Worm (Caenorhabditis elegans) whole organism, mixed stage, embryonic: Measurements from ENCODE around the gene pifk-1.

Source experiments
- M03D4.4 ChIP-seq: sonication (generic microtip); optimal IDR thresholded peaks from 2 replicates; lab custom pipeline; 2017; ENCODE audit warnings: mild to moderate bottlenecking, missing genetic modification characterization, missing compliant biosample characterization
- bed-3 ChIP-seq: fragments of 200-800 bp; sonication (Bioruptor generic); optimal IDR thresholded peaks from 3 replicates; lab custom pipeline; 2018; ENCODE audit warnings: mild to moderate bottlenecking, missing genetic modification characterization, moderate library complexity, missing compliant biosample characterization
- blmp-1 ChIP-seq: fragments of 150-350 bp; optimal IDR thresholded peaks from 2 replicates; lab custom pipeline; 2014; ENCODE audit warnings: missing biosample characterization, missing genetic modification characterization
- ceh-39 ChIP-seq: fragments of 150-350 bp; optimal IDR thresholded peaks from 2 replicates; lab custom pipeline; 2014; ENCODE audit warnings: missing biosample characterization, missing genetic modification characterization
- ceh-43 ChIP-seq: fragments of 200-800 bp; sonication (Bioruptor generic); optimal IDR thresholded peaks from 2 replicates; lab custom pipeline; 2018; ENCODE audit warnings: mild to moderate bottlenecking, missing genetic modification characterization, moderate library complexity, missing compliant biosample characterization
- ceh-83 ChIP-seq: fragments of 200-800 bp; sonication (Bioruptor generic); optimal IDR thresholded peaks from 2 replicates; lab custom pipeline; 2018; ENCODE audit warnings: mild to moderate bottlenecking, missing genetic modification characterization, missing compliant biosample characterization
- ces-1 ChIP-seq: fragments of 150-350 bp; optimal IDR thresholded peaks from 2 replicates; lab custom pipeline; 2014; ENCODE audit warnings: missing biosample characterization, missing genetic modification reagents, missing genetic modification characterization
- cnd-1 ChIP-seq: fragments of 200-800 bp; sonication (Bioruptor generic); optimal IDR thresholded peaks from 2 replicates; lab custom pipeline; 2018; ENCODE audit warnings: mild to moderate bottlenecking, missing genetic modification characterization, missing compliant biosample characterization
- drap-1 ChIP-seq: fragments of 200-800 bp; sonication (Bioruptor generic); optimal IDR thresholded peaks from 3 replicates; lab custom pipeline; 2018; ENCODE audit warnings: mild to moderate bottlenecking, missing genetic modification characterization, missing compliant biosample characterization
- elt-1 ChIP-seq: sonication (generic microtip); optimal IDR thresholded peaks from 2 replicates; lab custom pipeline; 2017; ENCODE audit warnings: missing genetic modification characterization, mild to moderate bottlenecking, missing compliant biosample characterization, antibody characterized with exemption, moderate library complexity, borderline replicate concordance; ENCODE audit not compliant: insufficient read depth
- flh-1 ChIP-seq: fragments of 200-800 bp; sonication (Bioruptor generic); optimal IDR thresholded peaks from 2 replicates; lab custom pipeline; 2018; ENCODE audit warnings: mild to moderate bottlenecking, missing genetic modification characterization, moderate library complexity, missing compliant biosample characterization
- ham-2 ChIP-seq: fragments of 200-800 bp; sonication (Bioruptor generic); optimal IDR thresholded peaks from 2 replicates; lab custom pipeline; 2018; ENCODE audit warnings: mild to moderate bottlenecking, missing genetic modification characterization, missing compliant biosample characterization
- hlh-1 ChIP-seq: fragments of 150-350 bp; optimal IDR thresholded peaks from 2 replicates; lab custom pipeline; 2014; ENCODE audit warnings: missing biosample characterization, missing genetic modification reagents, missing genetic modification characterization
- lin-13 ChIP-seq: fragments of 150-350 bp; optimal IDR thresholded peaks from 2 replicates; lab custom pipeline; 2014; ENCODE audit warnings: missing biosample characterization, missing genetic modification characterization
- lsy-2 ChIP-seq: fragments of 150-350 bp; optimal IDR thresholded peaks from 2 replicates; lab custom pipeline; 2014; ENCODE audit warnings: missing biosample characterization, missing genetic modification characterization
- mep-1 ChIP-seq: fragments of 150-350 bp; optimal IDR thresholded peaks from 2 replicates; lab custom pipeline; 2017; ENCODE audit warnings: missing biosample characterization, missing genetic modification reagents, missing genetic modification characterization, inconsistent platforms
- mls-2 ChIP-seq: sonication (generic microtip); optimal IDR thresholded peaks from 2 replicates; lab custom pipeline; 2016; ENCODE audit warnings: mild to moderate bottlenecking, missing genetic modification characterization, moderate library complexity, missing compliant biosample characterization
- nhr-12 ChIP-seq: fragments of 150-350 bp; optimal IDR thresholded peaks from 2 replicates; lab custom pipeline; 2014; ENCODE audit warnings: missing biosample characterization, missing genetic modification characterization
- nhr-2 ChIP-seq: fragments of 150-350 bp; optimal IDR thresholded peaks from 2 replicates; lab custom pipeline; 2014; ENCODE audit warnings: missing biosample characterization, missing genetic modification characterization
- nhr-237 ChIP-seq: fragments of 150-350 bp; optimal IDR thresholded peaks from 2 replicates; lab custom pipeline; 2014; ENCODE audit warnings: missing biosample characterization, missing genetic modification characterization
- nhr-28 ChIP-seq: fragments of 150-350 bp; optimal IDR thresholded peaks from 2 replicates; lab custom pipeline; 2014; ENCODE audit warnings: missing biosample characterization, missing genetic modification characterization
- nhr-76 ChIP-seq: sonication (generic microtip); optimal IDR thresholded peaks from 2 replicates; lab custom pipeline; 2017; ENCODE audit warnings: missing biosample characterization, missing genetic modification characterization
- pha-4 ChIP-seq: fragments of 150-350 bp; optimal IDR thresholded peaks from 2 replicates; lab custom pipeline; 2018; ENCODE audit warnings: missing biosample characterization, missing genetic modification reagents, missing genetic modification characterization
- snpc-4 ChIP-seq: fragments of 150-350 bp; optimal IDR thresholded peaks from 2 replicates; lab custom pipeline; 2014; ENCODE audit warnings: missing biosample characterization, missing genetic modification characterization
- sptf-1 ChIP-seq: sonication (generic microtip); optimal IDR thresholded peaks from 2 replicates; lab custom pipeline; 2017; ENCODE audit warnings: mild to moderate bottlenecking, missing genetic modification characterization, moderate library complexity, missing compliant biosample characterization
- tbx-8 ChIP-seq: fragments of 200-800 bp; sonication (Bioruptor generic); optimal IDR thresholded peaks from 2 replicates; lab custom pipeline; 2018; ENCODE audit warnings: mild to moderate bottlenecking, missing genetic modification characterization, moderate library complexity, missing compliant biosample characterization
- unc-120 ChIP-seq: sonication (generic microtip); optimal IDR thresholded peaks from 2 replicates; lab custom pipeline; 2017; ENCODE audit warnings: missing genetic modification characterization, missing compliant biosample characterization; ENCODE audit not compliant: poor library complexity, severe bottlenecking
- unc-39 ChIP-seq: fragments of 150-350 bp; optimal IDR thresholded peaks from 2 replicates; lab custom pipeline; 2014; ENCODE audit warnings: missing biosample characterization, missing genetic modification characterization
- unc-62 ChIP-seq: fragments of 150-350 bp; optimal IDR thresholded peaks from 2 replicates; lab custom pipeline; 2014; ENCODE audit warnings: missing biosample characterization, missing genetic modification reagents, missing genetic modification characterization
- zip-8 ChIP-seq: fragments of 150-350 bp; optimal IDR thresholded peaks from 2 replicates; lab custom pipeline; 2014; ENCODE audit warnings: missing biosample characterization, missing genetic modification characterization
- ztf-11 ChIP-seq: fragments of 150-350 bp; optimal IDR thresholded peaks from 2 replicates; lab custom pipeline; 2014; ENCODE audit warnings: missing biosample characterization, missing genetic modification characterization

pifk-1 gene

ce11 chrX:912990-913389 lies 11.3 kb downstream of the pifk-1 start, which contains the start of gene F35H12.6:
TSS of gene F35H12.6 (plus strand) at chrX:913290.
- no peak for TF ChIP-seq lsy-2 (tag; lab: Kevin White, UChicago)
- TF ChIP-seq ceh-83 (GFP tag; lab: Kevin White, UChicago), result no peak
- TF ChIP-seq sptf-1, result no peak
- TF ChIP-seq pha-4 (tag; lab: Kevin White, UChicago), result no peak
- no peak for TF ChIP-seq unc-120 (tag; lab: Kevin White, UChicago)
- TF ChIP-seq elt-1 (tag; lab: Kevin White, UChicago), result no peak
- no peak for TF ChIP-seq blmp-1

- TF ChIP-seq ceh-39 (tag; lab: Kevin White, UChicago) (no peak), zip-8 (tag; lab: Kevin White, UChicago) (no peak)
Observed at ce11 chrX:912564-912963, 11.7 kb downstream of the pifk-1 start.

- TF ChIP-seq ceh-39 (tag; lab: Kevin White, UChicago), result no peak
- TF ChIP-seq nhr-12 (tag; lab: Kevin White, UChicago), result no peak
- no peak for TF ChIP-seq unc-39 (tag; lab: Kevin White, UChicago)
- TF ChIP-seq nhr-237 (tag; lab: Kevin White, UChicago), result no peak
Observed at ce11 chrX:910337-910736, 14.0 kb downstream of the pifk-1 start.

DNA sequence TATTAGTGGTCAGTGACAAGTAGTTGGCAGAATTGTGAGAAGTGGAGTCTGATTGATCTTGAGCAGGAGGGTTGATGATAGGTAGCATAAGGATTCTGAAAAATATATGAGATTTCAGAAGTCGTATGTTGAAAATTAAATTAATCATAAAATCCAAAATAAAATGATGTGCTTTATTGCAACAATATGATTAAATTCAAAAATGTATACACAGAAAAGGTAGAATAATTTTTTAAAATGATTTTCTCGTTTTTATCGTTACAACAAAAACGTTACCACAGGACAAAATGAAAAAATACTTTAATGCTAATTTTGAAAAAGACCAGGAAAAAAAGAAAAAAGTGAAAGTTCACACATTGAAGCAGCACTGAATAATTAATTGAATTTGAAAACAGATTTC lies 21.8 kb downstream of the pifk-1 start, which contains the start of gene ZC13.10:
ZC13.10 (minus strand) TSS at position 101 of the 400 bp plus-strand sequence.
- no peak for TF ChIP-seq lsy-2 (tag; lab: Kevin White, UChicago)
- no peak for TF ChIP-seq nhr-2 (tag; lab: Kevin White, UChicago)
- TF ChIP-seq cnd-1 (tag; lab: Kevin White, UChicago), result no peak
- no peak for TF ChIP-seq mls-2
- no peak for TF ChIP-seq ceh-39 (tag; lab: Kevin White, UChicago)
- TF ChIP-seq nhr-76, result no peak

ce11 chrX:897948-898347 lies 26.4 kb downstream of the pifk-1 start, which contains the start of gene mab-7:
TSS of gene mab-7 (minus strand) at chrX:898048.
- TF ChIP-seq unc-62 (no peak), ceh-39 (tag; lab: Kevin White, UChicago) (no peak), nhr-76 (no peak), lsy-2 (tag; lab: Kevin White, UChicago) (no peak), cnd-1 (tag; lab: Kevin White, UChicago) (no peak), ceh-83 (GFP tag; lab: Kevin White, UChicago) (no peak), drap-1 (GFP tag; lab: Kevin White, UChicago) (no peak), sptf-1 (no peak), mep-1 (tag; lab: Kevin White, UChicago) (no peak), unc-120 (tag; lab: Kevin White, UChicago) (no peak), tbx-8 (GFP tag; lab: Kevin White, UChicago) (no peak), flh-1 (GFP tag; lab: Kevin White, UChicago) (no peak), unc-39 (tag; lab: Kevin White, UChicago) (no peak)

ce11 chrX:888294-888693 lies 36.0 kb downstream of the pifk-1 start, which contains the start of gene mam-1:
TSS of gene mam-1 (minus strand) at chrX:888394.
- TF ChIP-seq ztf-11 (tag; lab: Kevin White, UChicago), result no peak
- no peak for TF ChIP-seq mls-2
- TF ChIP-seq, all 35 proteins: peak for 0

- no peak for TF ChIP-seq elt-1 (tag; lab: Kevin White, UChicago)
- no peak for TF ChIP-seq mep-1 (tag; lab: Kevin White, UChicago)
- no peak for TF ChIP-seq nhr-237 (tag; lab: Kevin White, UChicago)
- TF ChIP-seq, all 35 proteins: peak for 0
Observed at ce11 chrX:880367-880766, 43.9 kb downstream of the pifk-1 start, which contains the start of gene ZC13.2. TSS of gene ZC13.2 (plus strand) at chrX:880667.

- peak; percentile 57 for TF ChIP-seq unc-120 (tag; lab: Kevin White, UChicago)
- TF ChIP-seq sptf-1, result peak; percentile 60
- no peak for TF ChIP-seq ces-1
- no peak for TF ChIP-seq unc-39 (tag; lab: Kevin White, UChicago)
- no peak for TF ChIP-seq nhr-12 (tag; lab: Kevin White, UChicago)
- TF ChIP-seq unc-62, result peak; percentile 43
- TF ChIP-seq elt-1 (tag; lab: Kevin White, UChicago), result no peak
- TF ChIP-seq ztf-11 (tag; lab: Kevin White, UChicago), result no peak
- peak; percentile 70 for TF ChIP-seq hlh-1 (tag; lab: Kevin White, UChicago)
- peak; percentile 83 for TF ChIP-seq blmp-1
- no peak for TF ChIP-seq nhr-76
- peak; percentile 12 for TF ChIP-seq ham-2 (GFP tag; lab: Kevin White, UChicago)
- TF ChIP-seq mep-1 (tag; lab: Kevin White, UChicago), result peak; percentile 94
- peak; percentile 32 for TF ChIP-seq nhr-237 (tag; lab: Kevin White, UChicago)
- TF ChIP-seq snpc-4 (tag; lab: Kevin White, UChicago), result no peak
- no peak for TF ChIP-seq ceh-39 (tag; lab: Kevin White, UChicago)
- TF ChIP-seq lin-13 (tag; lab: Kevin White, UChicago), result peak; percentile 66
- peak; percentile 37 for TF ChIP-seq nhr-2 (tag; lab: Kevin White, UChicago)
- TF ChIP-seq drap-1 (GFP tag; lab: Kevin White, UChicago), result peak; percentile 49
- TF ChIP-seq nhr-28 (tag; lab: Kevin White, UChicago), result no peak
- TF ChIP-seq ceh-83 (GFP tag; lab: Kevin White, UChicago), result no peak
- TF ChIP-seq ceh-43, result no peak
- no peak for TF ChIP-seq zip-8 (tag; lab: Kevin White, UChicago)
- no peak for TF ChIP-seq bed-3 (GFP tag; lab: Kevin White, UChicago)
- no peak for TF ChIP-seq M03D4.4 (tag; lab: Kevin White, UChicago)
- TF ChIP-seq flh-1 (GFP tag; lab: Kevin White, UChicago), result no peak
Observed at ce11 chrX:876935-877334, 47.4 kb downstream of the pifk-1 start, which contains the start of gene ZC13.1. TSS of gene ZC13.1 (plus strand) at chrX:877239.
